Worm (Caenorhabditis elegans): Measurements from ENCODE around the gene C53B7.6.

C53B7.6 gene

DNA sequence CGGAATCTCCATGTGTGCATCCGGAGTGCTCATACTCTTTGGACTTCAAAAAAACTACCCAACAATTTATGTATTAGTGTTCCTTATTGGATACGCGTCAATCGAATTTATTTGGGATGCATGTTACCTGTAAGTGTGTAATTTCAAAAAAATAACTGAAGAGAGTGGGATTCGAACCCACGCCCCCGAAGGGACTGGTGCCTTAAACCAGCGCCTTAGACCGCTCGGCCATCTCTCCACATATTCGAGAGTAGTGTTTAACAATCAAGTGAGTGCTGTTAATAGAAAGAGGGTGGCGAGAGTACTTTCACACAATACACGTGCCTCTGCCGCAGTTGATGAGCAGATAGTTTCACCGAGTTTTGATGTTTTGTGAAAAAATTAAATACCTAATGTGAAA lies 34.4 kb upstream of the C53B7.6 start:
- TF ChIP-seq dmd-4 (tag; optimal IDR thresholded peaks at IDR 0.05; ENCODE audit: borderline replicate concordance) (no peak), C38D4.7 (GFP tag; optimal IDR thresholded peaks at IDR 0.05) (peak; percentile 58), ahr-1 (tag; optimal IDR thresholded peaks at IDR 0.05) (no peak), nfya-1 (tag; optimal IDR thresholded peaks at IDR 0.05) (peak; percentile 40), fkh-10 (GFP tag; optimal IDR thresholded peaks at IDR 0.05) (no peak), odd-2 (tag; optimal IDR thresholded peaks at IDR 0.05) (no peak), ceh-14 (tag; optimal IDR thresholded peaks at IDR 0.05) (peak; percentile 65), ceh-24 (tag; optimal IDR thresholded peaks at IDR 0.05) (peak; percentile 27), ceh-18 (tag; optimal IDR thresholded peaks at IDR 0.05) (peak; percentile 33), F13H6.1 (tag; optimal IDR thresholded peaks at IDR 0.05) (no peak), ceh-48 (tag; optimal IDR thresholded peaks at IDR 0.05) (peak; percentile 46), unc-3 (GFP tag; conservative IDR thresholded peaks at IDR 0.05) (peak; percentile 73), unc-3 (tag; optimal IDR thresholded peaks at IDR 0.05) (peak; percentile 60), madf-2 (tag; optimal IDR thresholded peaks at IDR 0.05) (peak; percentile 47), hlh-8 (tag; optimal IDR thresholded peaks at IDR 0.05) (peak; percentile 26), eyg-1 (tag; optimal IDR thresholded peaks at IDR 0.05) (no peak), ets-4 (tag; optimal IDR thresholded peaks at IDR 0.05) (peak; percentile 17), sdc-2 (tag; optimal IDR thresholded peaks at IDR 0.05) (peak; percentile 64), tbx-7 (tag; optimal IDR thresholded peaks at IDR 0.05) (peak; percentile 40), K09A11.1 (tag; optimal IDR thresholded peaks at IDR 0.05; ENCODE audit: insufficient read depth) (no peak), dve-1 (tag; optimal IDR thresholded peaks at IDR 0.05) (peak; percentile 31), elt-4 (tag; optimal IDR thresholded peaks at IDR 0.05) (no peak), hlh-15 (tag; optimal IDR thresholded peaks at IDR 0.05) (peak; percentile 33), ztf-16 (tag; optimal IDR thresholded peaks at IDR 0.05) (peak; percentile 71), Y22D7AL.16 (tag; optimal IDR thresholded peaks at IDR 0.05) (peak; percentile 48), lim-6 (tag; optimal IDR thresholded peaks at IDR 0.05) (no peak), unc-55 (GFP tag; optimal IDR thresholded peaks at IDR 0.05) (no peak), npax-4 (tag; optimal IDR thresholded peaks at IDR 0.05) (peak; percentile 38), ceh-34 (tag; optimal IDR thresholded peaks at IDR 0.05) (peak; percentile 36), pha-4 (tag; optimal IDR thresholded peaks at IDR 0.05) (no peak), ceh-45 (GFP tag; IDR thresholded peaks at IDR 0.05) (0 out of 2 replicates have a peak, but pooled peaks have one; percentile 56), T23F11.4 (GFP tag; optimal IDR thresholded peaks at IDR 0.05) (peak; percentile 10), syd-9 (tag; optimal IDR thresholded peaks at IDR 0.05) (peak; percentile 73), nhr-11 (tag; optimal IDR thresholded peaks at IDR 0.05) (no peak), ceh-2 (tag; optimal IDR thresholded peaks at IDR 0.05) (peak; percentile 39), pat-9 (tag; optimal IDR thresholded peaks at IDR 0.05) (peak; percentile 68), pha-2 (tag; optimal IDR thresholded peaks at IDR 0.05) (peak; percentile 55), ceh-19 (GFP tag; optimal IDR thresholded peaks at IDR 0.05) (peak; percentile 62), pqm-1 (tag; optimal IDR thresholded peaks at IDR 0.05) (peak; percentile 64), elt-2 (tag; optimal IDR thresholded peaks at IDR 0.05) (peak; percentile 77), tbx-2 (tag; optimal IDR thresholded peaks at IDR 0.05) (peak; percentile 63), fkh-6 (tag; optimal IDR thresholded peaks at IDR 0.05) (peak; percentile 51), nhr-232 (tag; optimal IDR thresholded peaks at IDR 0.05) (peak; percentile 50), che-1 (tag; optimal IDR thresholded peaks at IDR 0.05) (peak; percentile 68), zip-5 (tag; optimal IDR thresholded peaks at IDR 0.05) (no peak), sox-4 (tag; optimal IDR thresholded peaks at IDR 0.05) (peak; percentile 61), mec-3 (tag; optimal IDR thresholded peaks at IDR 0.05; ENCODE audit: borderline replicate concordance) (no peak), rnt-1 (tag; optimal IDR thresholded peaks at IDR 0.05) (peak; percentile 47), ceh-6 (GFP tag; optimal IDR thresholded peaks at IDR 0.05) (peak; percentile 75), C08G9.2 (tag; optimal IDR thresholded peaks at IDR 0.05) (no peak), ceh-30 (tag; optimal IDR thresholded peaks at IDR 0.05) (peak; percentile 8), K02D7.2 (tag; optimal IDR thresholded peaks at IDR 0.05) (peak; percentile 3), hlh-13 (GFP tag; optimal IDR thresholded peaks at IDR 0.05) (no peak)
